5 worm cellular contexts compared by ENCODE assay signal in the genomic region with DNA sequence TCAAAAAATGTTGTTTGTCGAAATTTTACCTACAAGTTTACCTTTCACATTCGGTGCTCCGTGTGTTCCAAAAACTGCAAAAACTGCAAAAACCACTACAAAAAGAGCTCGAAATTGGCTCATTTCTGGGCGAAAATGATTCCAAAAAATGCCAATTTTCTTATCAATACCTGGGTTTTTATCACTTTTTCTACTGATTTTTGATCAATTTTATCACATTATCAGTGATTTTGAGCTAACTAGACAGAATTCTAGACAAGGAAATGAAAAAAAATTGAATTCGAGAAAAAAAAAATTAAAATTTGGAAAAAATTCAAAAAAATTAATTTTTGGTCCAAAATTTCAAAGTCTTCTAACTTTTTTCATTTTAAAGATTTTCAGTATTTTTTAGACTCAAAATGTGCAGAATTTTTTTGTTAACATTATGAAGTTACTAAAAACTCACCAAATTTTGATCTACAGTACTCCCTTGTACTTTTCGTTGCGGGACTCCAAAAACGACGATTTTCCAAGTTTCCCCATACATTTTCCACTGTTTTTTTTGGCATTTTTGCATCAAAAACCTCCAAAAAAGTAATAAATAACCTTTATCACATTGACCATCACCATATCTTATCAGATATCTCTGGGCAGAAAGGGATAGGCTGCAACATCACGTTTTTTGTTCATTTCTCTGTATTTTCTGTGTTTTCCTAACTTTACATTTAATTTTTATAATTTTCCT.
TF ChIP-seq lines count a peak whose summit lies in the region.

A gene (minus strand): TSS at position 133 of the 724 bp plus-strand sequence.
A gene (plus strand): TSS at position 674 of the 724 bp plus-strand sequence.

TF ChIP-seq in whole organism, L1 larva, 84 proteins besides CTCF, POLR2A, EP300 and RAD21:
- no peak for TF ChIP-seq C04F5.9 (tag; optimal IDR thresholded peaks at IDR 0.05; lab: Kevin White, UChicago)
- TF ChIP-seq blmp-1 (tag; optimal IDR thresholded peaks at IDR 0.05; lab: Kevin White, UChicago): peak; percentile 22
- peak in 1 of 6 experiments; percentile 72 for TF ChIP-seq elt-3 (tag; optimal IDR thresholded peaks at IDR 0.05; lab: Kevin White, UChicago)
- peak; percentile 42 for TF ChIP-seq elt-2 (tag; optimal IDR thresholded peaks at IDR 0.05; lab: Kevin White, UChicago)

TF ChIP-seq in whole organism, L2 larva, 48 proteins besides CTCF, POLR2A, EP300 and RAD21:
- TF ChIP-seq fos-1 (tag; optimal IDR thresholded peaks at IDR 0.05; lab: Kevin White, UChicago) (peak; percentile 18), nhr-23 (tag; optimal IDR thresholded peaks at IDR 0.05; lab: Kevin White, UChicago) (no peak)

TF ChIP-seq in whole organism, L3 larva, 47 proteins besides CTCF, POLR2A, EP300 and RAD21:
- TF ChIP-seq nhr-43 (tag; optimal IDR thresholded peaks at IDR 0.05; lab: Kevin White, UChicago; ENCODE audit: poor library complexity, severe bottlenecking): no peak
- TF ChIP-seq elt-2 (tag; optimal IDR thresholded peaks at IDR 0.05; lab: Kevin White, UChicago): peak; percentile 61
- peak in 1 of 3 experiments; percentile 50 for TF ChIP-seq elt-3 (tag; optimal IDR thresholded peaks at IDR 0.05; lab: Kevin White, UChicago)

TF ChIP-seq in whole organism, L4 larva, 104 proteins besides CTCF, POLR2A, EP300 and RAD21:
- TF ChIP-seq nhr-76 (tag; optimal IDR thresholded peaks at IDR 0.05; lab: Kevin White, UChicago) (no peak), mxl-3 (GFP tag; optimal IDR thresholded peaks at IDR 0.05; lab: Kevin White, UChicago) (no peak), dmd-8 (GFP tag; IDR thresholded peaks at IDR 0.05; lab: Robert Waterston, UW) (no peak), spr-1 (tag; optimal IDR thresholded peaks at IDR 0.05; lab: Kevin White, UChicago) (no peak), pqm-1 (tag; optimal IDR thresholded peaks at IDR 0.05; lab: Kevin White, UChicago) (peak; percentile 8), saeg-2 (GFP tag; IDR thresholded peaks at IDR 0.05; lab: Robert Waterston, UW) (no peak)
TF ChIP-seq in whole organism, L4 larva: peak in this region for 1.

TF ChIP-seq in whole organism, late embryonic, 69 proteins besides CTCF, POLR2A, EP300 and RAD21:
- TF ChIP-seq che-1 (tag; optimal IDR thresholded peaks at IDR 0.05; lab: Kevin White, UChicago) (no peak), syd-9 (tag; optimal IDR thresholded peaks at IDR 0.05; lab: Kevin White, UChicago) (no peak), fkh-6 (tag; optimal IDR thresholded peaks at IDR 0.05; lab: Kevin White, UChicago) (no peak), ceh-14 (tag; optimal IDR thresholded peaks at IDR 0.05; lab: Kevin White, UChicago) (no peak), npax-4 (tag; optimal IDR thresholded peaks at IDR 0.05; lab: Kevin White, UChicago) (no peak), pha-2 (tag; optimal IDR thresholded peaks at IDR 0.05; lab: Kevin White, UChicago) (no peak), ceh-48 (tag; optimal IDR thresholded peaks at IDR 0.05; lab: Kevin White, UChicago) (no peak), elt-2 (tag; optimal IDR thresholded peaks at IDR 0.05; lab: Kevin White, UChicago) (peak; percentile 68)
